Fruit fly (Drosophila melanogaster): ENCODE measurements around the gene Pos.
A peak's percentile ranks its signal among the peaks of the same experiment; 100 is the strongest.

The Pos gene

dm6 chr3R:32068110-32068685 lies 30.1 kb downstream of the Pos start, which contains the start of gene Map205 (continued):
- TF ChIP-seq Mad (GFP tag; optimal IDR thresholded peaks at IDR 0.05) (peak; percentile 20), CG11093 (GFP tag; IDR thresholded peaks at IDR 0.05) (no peak), salm (tag; optimal IDR thresholded peaks at IDR 0.05) (peak; percentile 15), schlank (tag; optimal IDR thresholded peaks at IDR 0.05) (no peak), CG8359 (GFP tag; optimal IDR thresholded peaks at IDR 0.05; ENCODE audit: borderline replicate concordance) (no peak), ac (GFP tag; optimal IDR thresholded peaks at IDR 0.05) (no peak), h (optimal IDR thresholded peaks at IDR 0.05) (no peak), slbo (GFP tag; IDR thresholded peaks at IDR 0.05) (no peak), dan (GFP tag; IDR thresholded peaks at IDR 0.05) (no peak), btn (GFP tag; optimal IDR thresholded peaks at IDR 0.05) (no peak), nom (GFP tag; optimal IDR thresholded peaks at IDR 0.05) (peak; percentile 73), wek (GFP tag; optimal IDR thresholded peaks at IDR 0.05) (peak; percentile 3), Aef1 (GFP tag; IDR thresholded peaks at IDR 0.05) (no peak), seq (GFP tag; IDR thresholded peaks at IDR 0.05) (no peak), Poxn (GFP tag; IDR thresholded peaks at IDR 0.05) (no peak), HLH3B (GFP tag; IDR thresholded peaks at IDR 0.05) (no peak), CG15479 (GFP tag; optimal IDR thresholded peaks at IDR 0.05) (no peak), jing (GFP tag; optimal IDR thresholded peaks at IDR 0.05) (no peak), CG3407 (GFP tag; optimal IDR thresholded peaks at IDR 0.05) (no peak), CG12071 (GFP tag; optimal IDR thresholded peaks at IDR 0.05) (no peak), CG2129 (GFP tag; IDR thresholded peaks at IDR 0.05; ENCODE audit: partially characterized antibody) (no peak), CG16815 (GFP tag; optimal IDR thresholded peaks at IDR 0.05) (no peak), ato (GFP tag; IDR thresholded peaks at IDR 0.05; ENCODE audit: partially characterized antibody) (no peak), Elba2 (GFP tag; optimal IDR thresholded peaks at IDR 0.05) (peak; percentile 25), nerfin-2 (GFP tag; IDR thresholded peaks at IDR 0.05; ENCODE audit: partially characterized antibody) (no peak), CG4360 (GFP tag; IDR thresholded peaks at IDR 0.05) (no peak), gcm (GFP tag; optimal IDR thresholded peaks at IDR 0.05) (no peak), gsb-n (tag; optimal IDR thresholded peaks at IDR 0.05) (peak; percentile 36), CG10979 (tag; optimal IDR thresholded peaks at IDR 0.05) (no peak), CG8924 (tag; optimal IDR thresholded peaks at IDR 0.05) (peak; percentile 62), Ravus (GFP tag; IDR thresholded peaks at IDR 0.05) (no peak), CG7786 (GFP tag; optimal IDR thresholded peaks at IDR 0.05) (no peak), HmgZ (tag; optimal IDR thresholded peaks at IDR 0.05) (peak; percentile 79), CG18764 (GFP tag; optimal IDR thresholded peaks at IDR 0.05) (no peak), Dek (tag; optimal IDR thresholded peaks at IDR 0.05) (peak; percentile 25), lov (optimal IDR thresholded peaks at IDR 0.05) (no peak), lov (GFP tag; IDR thresholded peaks at IDR 0.05) (no peak), caup (GFP tag; optimal IDR thresholded peaks at IDR 0.05; ENCODE audit: severe bottlenecking) (no peak), Blimp-1 (GFP tag; optimal IDR thresholded peaks at IDR 0.05) (no peak), pnt (GFP tag; optimal IDR thresholded peaks at IDR 0.05) (no peak), CG12769 (tag; optimal IDR thresholded peaks at IDR 0.05) (peak; percentile 63), dysf (GFP tag; IDR thresholded peaks at IDR 0.05) (no peak), CG32767 (GFP tag; IDR thresholded peaks at IDR 0.05) (no peak), CG10147 (GFP tag; optimal IDR thresholded peaks at IDR 0.05) (peak; percentile 14), NC2β (GFP tag; optimal IDR thresholded peaks at IDR 0.05) (peak; percentile 48), slou (GFP tag; optimal IDR thresholded peaks at IDR 0.05) (no peak), Ada2b (GFP tag; IDR thresholded peaks at IDR 0.05) (no peak), ATbp (GFP tag; optimal IDR thresholded peaks at IDR 0.05) (no peak), Hr39 (optimal IDR thresholded peaks at IDR 0.05) (no peak), Med (GFP tag) (peak; percentile 85), CG14050 (GFP tag; IDR thresholded peaks at IDR 0.05) (no peak), pho (GFP tag; optimal IDR thresholded peaks at IDR 0.05) (no peak)
